Worm (Caenorhabditis elegans): ENCODE results near the gene srx-4.

ce11 chrV:702260-702659 is 9.7 kb upstream of the srx-4 start, which contains the start of gene srbc-37:
- TF ChIP-seq Y56A3A.18 (GFP tag; IDR thresholded peaks at IDR 0.05) (no peak), gei-17 (GFP tag; optimal IDR thresholded peaks at IDR 0.05) (no peak), snpc-4 (GFP tag; optimal IDR thresholded peaks at IDR 0.05) (no peak), snpc-4 (tag; optimal IDR thresholded peaks at IDR 0.05) (no peak), atf-7 (tag; optimal IDR thresholded peaks at IDR 0.05) (no peak), madf-10 (tag; optimal IDR thresholded peaks at IDR 0.05) (no peak), T26A5.8 (tag; optimal IDR thresholded peaks at IDR 0.05) (no peak), zfh-2 (GFP tag; conservative IDR thresholded peaks at IDR 0.05) (no peak)

Data from whole organism, young adult.